Worm (Caenorhabditis elegans) whole organism, young adult: ENCODE measurements around the gene cft-1.

Experiments used
- B0261.1 ChIP-seq: sonication (generic microtip); optimal IDR thresholded peaks from 2 replicates; lab custom pipeline; 2016; ENCODE audit warnings: mild to moderate bottlenecking, missing genetic modification characterization, moderate library complexity, missing compliant biosample characterization
- B0336.3 ChIP-seq: fragments of 200-800 bp; sonication (Bioruptor generic); IDR thresholded peaks from 2 replicates; pipeline ENCODE4 v1.3.6; 2022; ENCODE audit warnings: missing genetic modification characterization, missing compliant biosample characterization
- C06A6.2 ChIP-seq: fragments of 200-800 bp; sonication (Bioruptor generic); conservative IDR thresholded peaks from 2 replicates; pipeline ENCODE4 v1.3.6; 2022; ENCODE audit warnings: missing genetic modification characterization, missing compliant biosample characterization
- C17E4.6 ChIP-seq: fragments of 200-800 bp; sonication (Bioruptor generic); IDR thresholded peaks from 2 replicates; pipeline ENCODE4 v1.3.6; 2022; ENCODE audit warnings: missing genetic modification reagents, missing genetic modification characterization, missing compliant biosample characterization
- F33H1.4 ChIP-seq: fragments of 200-800 bp; sonication (Bioruptor generic); IDR thresholded peaks from 2 replicates; pipeline ENCODE4 v1.3.6; 2022; ENCODE audit warnings: missing genetic modification reagents, missing genetic modification characterization, missing compliant biosample characterization
- Y56A3A.18 ChIP-seq: fragments of 200-800 bp; sonication (Bioruptor generic); IDR thresholded peaks from 2 replicates; pipeline ENCODE4 v1.3.6; 2022; ENCODE audit warnings: missing genetic modification reagents, missing genetic modification characterization, missing compliant biosample characterization
- Y95B8A.8 ChIP-seq: fragments of 200-800 bp; sonication (Bioruptor generic); IDR thresholded peaks from 2 replicates; pipeline ENCODE4 v1.3.6; 2022; ENCODE audit warnings: missing genetic modification reagents, missing genetic modification characterization, missing compliant biosample characterization
- ZK185.1 ChIP-seq: sonication (generic microtip); optimal IDR thresholded peaks from 2 replicates; lab custom pipeline; 2016; ENCODE audit warnings: mild to moderate bottlenecking, missing genetic modification characterization, missing compliant biosample characterization; ENCODE audit not compliant: poor library complexity, severe bottlenecking
- aptf-2 ChIP-seq: fragments of 200-800 bp; sonication (Bioruptor generic); conservative IDR thresholded peaks from 2 replicates; pipeline ENCODE4 v1.3.6; 2022; ENCODE audit warnings: missing genetic modification reagents, missing genetic modification characterization, missing compliant biosample characterization
- atf-7 ChIP-seq: sonication (generic microtip); optimal IDR thresholded peaks from 2 replicates; lab custom pipeline; 2017; ENCODE audit warnings: mild to moderate bottlenecking, missing genetic modification characterization, missing compliant biosample characterization
- attf-5 ChIP-seq: fragments of 200-800 bp; sonication (Bioruptor generic); optimal IDR thresholded peaks from 2 replicates; lab custom pipeline; 2018; ENCODE audit warnings: mild to moderate bottlenecking, missing genetic modification characterization, missing compliant biosample characterization
- bed-1 ChIP-seq: fragments of 200-800 bp; sonication (Bioruptor generic); IDR thresholded peaks from 2 replicates; pipeline ENCODE4 v1.3.6; 2022; ENCODE audit warnings: missing genetic modification reagents, missing genetic modification characterization, missing compliant biosample characterization
- cebp-1 ChIP-seq, 2 experiments: fragments of 200-800 bp in 1 of 2; sonication (Bioruptor generic) in 1 of 2; sonication (generic microtip) in 1 of 2; IDR thresholded peaks in 1 of 2; optimal IDR thresholded peaks in 1 of 2; 2 replicates each; pipeline versions ENCODE4 v1.3.6 to Lab custom; 2017 to 2022; ENCODE audit warnings: missing compliant biosample characterization in 2 of 2, missing genetic modification characterization in 2 of 2, mild to moderate bottlenecking in 1 of 2, missing genetic modification reagents in 1 of 2, moderate library complexity in 1 of 2
- die-1 ChIP-seq: sonication (generic microtip); optimal IDR thresholded peaks from 2 replicates; lab custom pipeline; 2016; ENCODE audit warnings: missing genotype, mild to moderate bottlenecking, missing genetic modification characterization, missing compliant biosample characterization
- efl-1 ChIP-seq: fragments of 150-350 bp; optimal IDR thresholded peaks from 2 replicates; lab custom pipeline; 2014; ENCODE audit warnings: missing biosample characterization, missing genetic modification reagents, missing genetic modification characterization
- gei-17 ChIP-seq: fragments of 200-800 bp; sonication (Bioruptor generic); optimal IDR thresholded peaks from 2 replicates; lab custom pipeline; 2018; ENCODE audit warnings: mild to moderate bottlenecking, missing genetic modification characterization, missing compliant biosample characterization
- hlh-12 ChIP-seq: sonication (generic microtip); optimal IDR thresholded peaks from 2 replicates; lab custom pipeline; 2016; ENCODE audit warnings: missing genetic modification characterization, missing compliant biosample characterization
- let-607 ChIP-seq, 2 experiments: fragments of 200-800 bp in 1 of 2; sonication (Bioruptor generic) in 1 of 2; sonication (generic microtip) in 1 of 2; optimal IDR thresholded peaks; 2 replicates each; lab custom pipeline; 2016 to 2018; ENCODE audit warnings: mild to moderate bottlenecking in 2 of 2, missing compliant biosample characterization in 2 of 2, missing genetic modification characterization in 2 of 2, moderate library complexity in 2 of 2, missing genotype in 1 of 2
- lin-40 ChIP-seq: sonication (generic microtip); optimal IDR thresholded peaks from 2 replicates; lab custom pipeline; 2016; ENCODE audit warnings: missing genetic modification characterization, mild to moderate bottlenecking, missing compliant biosample characterization, missing genotype, missing genetic modification reagents
- lin-54 ChIP-seq: fragments of 200-800 bp; sonication (Bioruptor generic); optimal IDR thresholded peaks from 2 replicates; lab custom pipeline; 2018; ENCODE audit warnings: mild to moderate bottlenecking, missing genetic modification characterization, missing compliant biosample characterization
- lir-1 ChIP-seq: fragments of 200-800 bp; sonication (Bioruptor generic); conservative IDR thresholded peaks from 2 replicates; pipeline ENCODE4 v1.3.6; 2022; ENCODE audit warnings: missing genetic modification reagents, missing genetic modification characterization, missing compliant biosample characterization
- lsl-1 ChIP-seq: fragments of 200-800 bp; sonication (Bioruptor generic); optimal IDR thresholded peaks from 2 replicates; lab custom pipeline; 2018; ENCODE audit warnings: mild to moderate bottlenecking, missing genetic modification characterization, moderate library complexity, missing compliant biosample characterization
- madf-10 ChIP-seq: sonication (generic microtip); optimal IDR thresholded peaks from 2 replicates; lab custom pipeline; 2016; ENCODE audit warnings: mild to moderate bottlenecking, missing genetic modification characterization, missing compliant biosample characterization
- nfyb-1 ChIP-seq: fragments of 200-800 bp; sonication (Bioruptor generic); IDR thresholded peaks from 2 replicates; pipeline ENCODE4 v1.3.6; 2022; ENCODE audit warnings: missing genetic modification reagents, missing genetic modification characterization, missing compliant biosample characterization
- nhr-80 ChIP-seq: sonication (generic microtip); optimal IDR thresholded peaks from 2 replicates; lab custom pipeline; 2016; ENCODE audit warnings: missing genetic modification characterization, missing compliant biosample characterization
- nhr-90 ChIP-seq: sonication (generic microtip); optimal IDR thresholded peaks from 2 replicates; lab custom pipeline; 2016; ENCODE audit warnings: missing genotype, mild to moderate bottlenecking, missing genetic modification characterization, missing compliant biosample characterization
- pha-4 ChIP-seq: fragments of 150-350 bp; sonication (generic microtip); optimal IDR thresholded peaks from 2 replicates; lab custom pipeline; 2014; ENCODE audit warnings: missing biosample characterization, missing genetic modification reagents, missing genetic modification characterization
- repo-1 ChIP-seq: sonication (generic microtip); optimal IDR thresholded peaks from 2 replicates; lab custom pipeline; 2017; ENCODE audit warnings: mild to moderate bottlenecking, missing genetic modification characterization, missing compliant biosample characterization
- rpc-1 ChIP-seq, 2 experiments: fragments of 150-350 bp in 1 of 2; sonication (generic microtip) in 1 of 2; optimal IDR thresholded peaks; 2 replicates each; lab custom pipeline; 2014 to 2018; ENCODE audit warnings: missing biosample characterization in 1 of 2, missing genetic modification characterization in 1 of 2, missing genetic modification reagents in 1 of 2, missing genotype in 1 of 2
- sdz-38 ChIP-seq: sonication (generic microtip); optimal IDR thresholded peaks from 2 replicates; lab custom pipeline; 2016; ENCODE audit warnings: missing genotype, missing genetic modification characterization, missing compliant biosample characterization
- snpc-1.1 ChIP-seq: sonication (generic microtip); optimal IDR thresholded peaks from 2 replicates; lab custom pipeline; 2017; ENCODE audit warnings: missing genetic modification characterization, mild to moderate bottlenecking, missing compliant biosample characterization, antibody characterized with exemption, moderate library complexity, missing genotype, missing genetic modification reagents; ENCODE audit not compliant: insufficient read depth
- snpc-4 ChIP-seq, 5 experiments: fragments of 150-350 bp in 1 of 5; sonication (generic microtip) in 4 of 5; optimal IDR thresholded peaks; 2 replicates each; lab custom pipeline; 2014 to 2018; ENCODE audit warnings: missing genetic modification characterization in 5 of 5, missing biosample characterization in 3 of 5, antibody characterized with exemption in 2 of 5, mild to moderate bottlenecking in 2 of 5, missing compliant biosample characterization in 2 of 5, missing genotype in 2 of 5, moderate library complexity in 2 of 5, missing genetic modification reagents in 1 of 5
- tbp1 ChIP-seq: fragments of 200-800 bp; sonication (Bioruptor generic); optimal IDR thresholded peaks from 2 replicates; lab custom pipeline; 2018; ENCODE audit warnings: mild to moderate bottlenecking, missing genetic modification characterization, missing compliant biosample characterization
- tlf-1 ChIP-seq: fragments of 200-800 bp; sonication (Bioruptor generic); optimal IDR thresholded peaks from 2 replicates; lab custom pipeline; 2018; ENCODE audit warnings: mild to moderate bottlenecking, missing genetic modification characterization, missing compliant biosample characterization
- unc-130 ChIP-seq: sonication (generic microtip); optimal IDR thresholded peaks from 2 replicates; lab custom pipeline; 2016; ENCODE audit warnings: missing genetic modification reagents, missing genetic modification characterization, missing compliant biosample characterization
- unc-62 ChIP-seq: fragments of 150-350 bp; optimal IDR thresholded peaks from 2 replicates; lab custom pipeline; 2014; ENCODE audit warnings: missing biosample characterization, missing genetic modification reagents, missing genetic modification characterization
- zfh-2 ChIP-seq: fragments of 200-800 bp; sonication (Bioruptor generic); conservative IDR thresholded peaks from 2 replicates; pipeline ENCODE4 v1.3.6; 2022; ENCODE audit warnings: missing genetic modification reagents, missing genetic modification characterization, missing compliant biosample characterization
- zim-3 ChIP-seq: sonication (generic microtip); optimal IDR thresholded peaks from 2 replicates; lab custom pipeline; 2017; ENCODE audit warnings: mild to moderate bottlenecking, missing genetic modification characterization, moderate library complexity, missing compliant biosample characterization
- ztf-28 ChIP-seq: fragments of 200-800 bp; sonication (Bioruptor generic); IDR thresholded peaks from 2 replicates; pipeline ENCODE4 v1.3.6; 2022; ENCODE audit warnings: missing genetic modification reagents, missing genetic modification characterization, missing compliant biosample characterization

Gene cft-1

ce11 chrV:5571691-5572090 lies 33.1 kb downstream of the cft-1 start:
- TF ChIP-seq bed-1 (no peak), die-1 (tag; lab: Kevin White, UChicago) (no peak), F33H1.4 (GFP tag; lab: Robert Waterston, UW) (no peak), nfyb-1 (GFP tag; lab: Robert Waterston, UW) (no peak), Y95B8A.8 (GFP tag; lab: Robert Waterston, UW) (no peak), nhr-90 (tag; lab: Kevin White, UChicago) (no peak), Y56A3A.18 (GFP tag; lab: Robert Waterston, UW) (no peak), zim-3 (tag; lab: Kevin White, UChicago) (no peak), tlf-1 (GFP tag; lab: Kevin White, UChicago) (no peak), sdz-38 (no peak), hlh-12 (no peak), unc-130 (no peak), ztf-28 (GFP tag; lab: Robert Waterston, UW) (no peak), atf-7 (tag; lab: Kevin White, UChicago) (no peak), madf-10 (tag; lab: Kevin White, UChicago) (no peak), C06A6.2 (GFP tag; lab: Robert Waterston, UW) (no peak), zfh-2 (no peak), aptf-2 (GFP tag; lab: Robert Waterston, UW) (no peak), snpc-1.1 (tag; lab: Kevin White, UChicago) (no peak), C17E4.6 (GFP tag; lab: Robert Waterston, UW) (no peak)

ce11 chrV:5576008-5576407 lies 37.4 kb downstream of the cft-1 start:
- TF ChIP-seq madf-10 (tag; lab: Kevin White, UChicago): peak; percentile 35
- peak; percentile 50 for TF ChIP-seq ZK185.1 (tag; lab: Kevin White, UChicago)
- peak; percentile 51 for TF ChIP-seq unc-62 (GFP tag; lab: Kevin White, UChicago)
- TF ChIP-seq let-607 (tag; optimal IDR thresholded peaks at IDR 0.05; lab: Kevin White, UChicago): peak; percentile 37 to 75
- TF ChIP-seq C17E4.6 (GFP tag; lab: Robert Waterston, UW): no peak
- TF ChIP-seq B0336.3 (GFP tag; lab: Robert Waterston, UW): no peak
- TF ChIP-seq attf-5 (GFP tag; lab: Kevin White, UChicago): peak; percentile 4
- peak; percentile 61 for TF ChIP-seq rpc-1 (optimal IDR thresholded peaks at IDR 0.05; lab: Kevin White, UChicago)
- peak; percentile 42 for TF ChIP-seq rpc-1 (tag; optimal IDR thresholded peaks at IDR 0.05; lab: Kevin White, UChicago)
- TF ChIP-seq efl-1: no peak
- TF ChIP-seq B0261.1 (tag; lab: Kevin White, UChicago): peak; percentile 54
- peak; percentile 14 for TF ChIP-seq gei-17 (GFP tag; lab: Kevin White, UChicago)
- no peak for TF ChIP-seq lsl-1 (GFP tag; lab: Kevin White, UChicago)
- peak; percentile 63 for TF ChIP-seq repo-1 (tag; lab: Kevin White, UChicago)
- peak; percentile 83 for TF ChIP-seq cebp-1 (GFP tag; IDR thresholded peaks at IDR 0.05; lab: Robert Waterston, UW)
- peak; percentile 95 for TF ChIP-seq cebp-1 (tag; optimal IDR thresholded peaks at IDR 0.05; lab: Kevin White, UChicago)
- TF ChIP-seq lir-1 (GFP tag; lab: Robert Waterston, UW): no peak
- TF ChIP-seq nhr-80 (tag; lab: Kevin White, UChicago): peak; percentile 66
- peak; percentile 78 for TF ChIP-seq snpc-4 (GFP tag; optimal IDR thresholded peaks at IDR 0.05; lab: Kevin White, UChicago)
- TF ChIP-seq snpc-4 (tag; optimal IDR thresholded peaks at IDR 0.05; lab: Kevin White, UChicago): peak; percentile 92 to 99 (median 98)
- TF ChIP-seq nhr-90 (tag; lab: Kevin White, UChicago): peak; percentile 32
- TF ChIP-seq lin-54 (GFP tag; lab: Kevin White, UChicago): peak; percentile 6
- TF ChIP-seq pha-4 (tag; lab: Kevin White, UChicago): peak; percentile 83
- TF ChIP-seq tbp1 (GFP tag; lab: Kevin White, UChicago): peak; percentile 27
- TF ChIP-seq lin-40 (tag; lab: Kevin White, UChicago): peak; percentile 53
- peak; percentile 74 for TF ChIP-seq nfyb-1 (GFP tag; lab: Robert Waterston, UW)
